Worm (Caenorhabditis elegans) whole organism, dauer: ENCODE results near the gene Y71H2AM.1.
"Not testable (repeated sequence)": the region's sequence is repeated elsewhere in the genome, so short reads cannot be mapped to it uniquely, and the experiment has no call there.

Experiments used
- unc-62 ChIP-seq: sonication (generic microtip); optimal IDR thresholded peaks from 2 replicates; lab custom pipeline; 2017; ENCODE audit warnings: missing biosample characterization, missing genetic modification reagents, missing genetic modification characterization

The Y71H2AM.1 gene

DNA sequence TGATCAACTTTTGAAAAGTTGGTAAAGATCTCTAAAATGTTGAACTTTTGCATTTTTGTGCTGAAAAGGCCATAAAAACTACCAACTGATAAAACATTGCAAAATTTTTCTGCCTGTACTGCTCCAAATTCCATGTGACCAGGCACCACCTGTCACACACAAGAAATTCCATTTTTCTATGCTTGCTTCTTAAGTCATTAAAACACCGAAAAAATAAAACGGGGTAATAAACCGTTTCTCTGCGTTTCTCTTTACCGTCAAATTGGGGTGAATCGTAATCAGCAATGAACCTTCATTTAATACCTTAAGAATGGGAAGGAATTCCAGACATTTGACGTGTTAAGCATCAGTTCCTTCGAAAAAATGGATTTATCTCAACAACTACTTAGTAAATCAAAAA lies 43.4 kb downstream of the Y71H2AM.1 start:
- TF ChIP-seq unc-62 (GFP tag; lab: Kevin White, UChicago), result no peak

DNA sequence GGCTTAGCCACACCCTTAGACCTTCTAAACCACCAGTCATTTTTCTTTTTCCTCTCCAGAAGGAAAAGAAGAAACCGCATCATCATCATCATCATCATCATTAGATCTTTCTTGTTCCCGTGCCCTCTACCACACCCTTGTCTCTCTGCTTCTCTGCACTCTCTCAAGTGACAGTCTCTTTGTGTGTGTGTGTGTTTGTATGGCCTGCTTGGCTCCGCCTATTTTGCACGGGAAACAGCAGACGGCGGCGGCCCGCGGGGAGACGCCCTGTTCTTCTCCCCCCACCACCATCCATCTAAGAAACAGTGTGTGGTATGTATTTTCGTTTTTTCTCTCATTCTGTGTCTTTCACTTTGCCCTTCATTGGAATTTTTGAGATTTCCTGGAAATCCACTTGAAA lies 44.9 kb downstream of the Y71H2AM.1 start:
- TF ChIP-seq unc-62 (GFP tag; lab: Kevin White, UChicago), result no peak

- TF ChIP-seq unc-62 (GFP tag; lab: Kevin White, UChicago), result no peak
These were observed 46.3 kb downstream of the Y71H2AM.1 start for ce11 chrIII:2873116-2873644.

DNA sequence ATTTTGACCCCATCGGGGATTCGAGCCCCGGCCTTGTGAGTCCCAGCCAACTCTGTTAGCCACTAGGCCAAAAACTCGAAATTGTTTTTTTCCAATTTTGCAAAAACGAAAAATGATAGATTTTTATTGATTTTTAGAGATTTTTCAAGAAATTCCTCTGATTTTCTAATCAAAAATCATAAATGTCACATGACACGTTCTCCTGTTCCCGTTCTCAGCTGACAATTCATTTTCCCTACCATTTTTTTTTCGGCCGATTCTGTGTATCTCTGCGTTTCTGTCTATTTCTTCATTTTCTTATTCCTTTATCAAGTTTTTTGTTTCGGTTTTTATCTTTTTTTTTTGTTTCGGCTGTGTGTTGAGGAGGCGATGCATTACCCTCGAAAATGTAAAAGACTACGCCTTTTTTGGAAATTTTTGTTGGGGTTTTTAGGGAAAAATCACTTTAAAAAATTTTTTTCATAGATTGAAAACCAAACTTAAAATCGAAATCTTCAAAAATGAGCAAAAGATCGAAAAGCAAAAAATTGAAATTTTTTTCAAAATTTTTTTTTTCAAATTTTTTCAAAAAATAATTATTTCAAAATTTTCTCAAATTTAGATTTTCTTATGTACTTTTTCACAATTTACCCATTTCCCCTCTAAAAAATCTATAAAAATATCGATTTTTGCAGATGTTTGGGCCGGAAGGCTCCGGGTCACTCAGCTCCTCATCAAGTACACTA lies 47.4 kb downstream of the Y71H2AM.1 start, which contains the start of gene klf-1:
Gene klf-1, plus strand, starts transcription at position 675 of the 725 bp plus-strand sequence.
- TF ChIP-seq unc-62 (GFP tag; lab: Kevin White, UChicago), result no peak

DNA sequence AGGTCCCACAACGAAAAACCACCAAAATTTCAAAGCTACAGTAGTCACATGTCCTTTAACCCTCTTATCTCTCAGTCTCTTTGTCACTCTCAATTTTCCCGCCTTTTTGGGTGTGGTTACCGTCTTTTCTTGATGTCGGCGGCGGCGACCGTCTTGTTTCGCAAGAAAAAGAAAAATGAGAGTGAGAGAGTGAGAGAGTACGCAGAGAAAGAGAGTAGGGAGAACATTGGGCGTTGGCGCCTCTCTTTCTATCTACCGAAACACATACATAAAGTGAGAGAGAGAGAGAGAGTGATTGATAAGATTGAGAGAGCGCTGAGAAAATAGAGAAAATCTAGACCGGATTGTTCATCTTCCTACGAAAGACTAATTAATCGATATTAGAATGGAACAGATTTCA lies 49.1 kb downstream of the Y71H2AM.1 start:
- TF ChIP-seq unc-62 (GFP tag; lab: Kevin White, UChicago), result no peak

ce11 chrIII:2879703-2880102 lies 52.8 kb downstream of the Y71H2AM.1 start:
- TF ChIP-seq unc-62 (GFP tag; lab: Kevin White, UChicago), result no peak

DNA sequence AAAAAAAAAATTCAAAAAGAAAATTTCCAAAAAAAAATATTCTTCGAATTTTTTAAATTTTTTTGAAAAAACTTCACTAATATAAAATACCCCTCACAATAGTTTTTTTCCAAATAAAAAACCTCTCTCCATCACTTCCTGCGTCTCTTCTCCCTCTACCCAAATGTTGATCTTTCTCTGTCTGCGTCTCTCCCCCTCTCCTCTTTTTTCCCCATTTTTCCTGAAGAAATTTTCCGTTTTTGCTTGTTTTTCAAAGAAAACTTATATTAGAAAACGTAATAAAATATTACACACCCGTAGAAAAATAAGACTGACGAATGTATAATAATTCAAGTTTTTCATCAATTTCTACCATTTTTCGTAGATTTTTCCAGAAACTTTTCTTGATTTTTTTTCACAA lies 54.2 kb downstream of the Y71H2AM.1 start:
- TF ChIP-seq unc-62 (GFP tag; lab: Kevin White, UChicago), result no peak

DNA sequence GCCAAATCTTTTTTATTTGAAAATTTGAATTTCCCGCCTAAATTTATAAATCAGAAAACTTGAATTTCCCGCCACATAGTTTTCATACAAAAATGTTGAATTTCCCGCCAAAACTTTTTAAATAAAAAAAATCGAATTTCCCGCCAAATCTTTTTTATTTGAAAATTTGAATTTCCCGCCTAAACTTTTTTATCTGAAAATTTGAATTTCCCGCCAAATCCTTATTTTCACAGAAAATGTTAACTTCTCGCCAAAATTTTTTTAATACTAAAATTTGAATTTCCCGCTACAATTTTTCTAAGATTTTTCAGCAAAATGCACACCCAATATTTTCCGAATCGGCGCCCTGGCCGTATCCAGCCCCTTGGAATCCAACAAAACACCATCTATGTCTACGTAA lies 55.1 kb downstream of the Y71H2AM.1 start, which contains the start of gene F56F11.2:
Gene F56F11.2, plus strand, starts transcription at position 301 of the 400 bp plus-strand sequence.
- TF ChIP-seq unc-62 (GFP tag; lab: Kevin White, UChicago), result not testable (repeated sequence)
